Worm (Caenorhabditis elegans): ENCODE measurements around the gene D1044.7.

Gene D1044.7

ce11 chrIII:5546309-5546708 lies 37.7 kb upstream of the D1044.7 start:
- TF ChIP-seq cebp-1 (GFP tag; IDR thresholded peaks at IDR 0.05) (peak; percentile 61; the same call in 1 of the 2 replicates), cebp-1 (tag; optimal IDR thresholded peaks at IDR 0.05) (peak; percentile 92), ztf-22 (GFP tag; optimal IDR thresholded peaks at IDR 0.05) (no peak)

ce11 chrIII:5543727-5544345 lies 35.3 kb upstream of the D1044.7 start, which contains the start of gene D1044.1:
Gene D1044.1 (plus strand): TSS chrIII:5544295.
- TF ChIP-seq madf-6 (GFP tag; IDR thresholded peaks at IDR 0.05) (peak; percentile 77), madf-8 (GFP tag; conservative IDR thresholded peaks at IDR 0.05) (peak; percentile 44), F57A8.1 (GFP tag; optimal IDR thresholded peaks at IDR 0.05) (no peak), xnd-1 (tag; optimal IDR thresholded peaks at IDR 0.05) (peak; percentile 27), lsl-1 (GFP tag; optimal IDR thresholded peaks at IDR 0.05) (peak; percentile 87)

- TF ChIP-seq mxl-1 (tag; optimal IDR thresholded peaks at IDR 0.05), result no peak
- TF ChIP-seq mel-28 (tag; optimal IDR thresholded peaks at IDR 0.05; ENCODE audit: borderline replicate concordance), result no peak
- no peak for TF ChIP-seq ets-4 (GFP tag; optimal IDR thresholded peaks at IDR 0.05)
- TF ChIP-seq fkh-3 (tag; optimal IDR thresholded peaks at IDR 0.05), result no peak
- TF ChIP-seq madf-8 (GFP tag; conservative IDR thresholded peaks at IDR 0.05), result peak; percentile 49
- TF ChIP-seq ceh-91 (GFP tag; IDR thresholded peaks at IDR 0.05), result no peak
- no peak for TF ChIP-seq sdz-38 (tag; optimal IDR thresholded peaks at IDR 0.05)
- no peak for TF ChIP-seq rcor-1 (GFP tag; IDR thresholded peaks at IDR 0.05)
- peak; percentile 71 for TF ChIP-seq xnd-1 (tag; optimal IDR thresholded peaks at IDR 0.05)
- TF ChIP-seq lsl-1 (GFP tag; optimal IDR thresholded peaks at IDR 0.05), result peak; percentile 79
- no peak for TF ChIP-seq unc-130 (GFP tag; optimal IDR thresholded peaks at IDR 0.05)
- no peak for TF ChIP-seq ztf-26 (tag; optimal IDR thresholded peaks at IDR 0.05)
- no peak for TF ChIP-seq nhr-120 (GFP tag; IDR thresholded peaks at IDR 0.05)
- TF ChIP-seq hlh-12 (tag; optimal IDR thresholded peaks at IDR 0.05), result no peak
- TF ChIP-seq snpc-3.4 (tag; optimal IDR thresholded peaks at IDR 0.05), result no peak
- TF ChIP-seq F33H1.4 (GFP tag; IDR thresholded peaks at IDR 0.05), result peak; percentile 81
- TF ChIP-seq him-1 (tag; optimal IDR thresholded peaks at IDR 0.05), result no peak
- no peak for TF ChIP-seq hrde-1 (tag; optimal IDR thresholded peaks at IDR 0.05; ENCODE audit: borderline replicate concordance)
- no peak for TF ChIP-seq B0261.1 (tag; optimal IDR thresholded peaks at IDR 0.05)
- TF ChIP-seq F23B12.7 (tag; optimal IDR thresholded peaks at IDR 0.05; ENCODE audit: insufficient read depth), result no peak
- no peak for TF ChIP-seq mcd-1 (GFP tag; IDR thresholded peaks at IDR 0.05)
- TF ChIP-seq D2030.7 (GFP tag; IDR thresholded peaks at IDR 0.05), result no peak
- TF ChIP-seq egl-44 (GFP tag; IDR thresholded peaks at IDR 0.05), result no peak
- peak; percentile 8 for TF ChIP-seq nhr-80 (tag; optimal IDR thresholded peaks at IDR 0.05)
- no peak for TF ChIP-seq madf-3 (GFP tag; IDR thresholded peaks at IDR 0.05)
- peak; percentile 78 for TF ChIP-seq madf-6 (GFP tag; IDR thresholded peaks at IDR 0.05)
- TF ChIP-seq snpc-1.3 (tag; optimal IDR thresholded peaks at IDR 0.05; ENCODE audit: insufficient read depth), result peak; percentile 2
- no peak for TF ChIP-seq zfh-2 (GFP tag; conservative IDR thresholded peaks at IDR 0.05)
Measured at ce11 chrIII:5543050-5543449, 34.5 kb upstream of the D1044.7 start, which contains the start of gene D1044.6. Gene D1044.6 (minus strand): TSS chrIII:5543177.

- TF ChIP-seq pha-4 (tag; optimal IDR thresholded peaks at IDR 0.05) (no peak), F33H1.4 (GFP tag; IDR thresholded peaks at IDR 0.05) (0 out of 2 replicates have a peak, but pooled peaks have one; percentile 38), zfh-2 (GFP tag; conservative IDR thresholded peaks at IDR 0.05) (no peak), lin-54 (GFP tag; optimal IDR thresholded peaks at IDR 0.05) (no peak), fkh-3 (tag; optimal IDR thresholded peaks at IDR 0.05) (no peak), madf-6 (GFP tag; IDR thresholded peaks at IDR 0.05) (peak; percentile 79), F10E7.11 (tag; optimal IDR thresholded peaks at IDR 0.05) (no peak), F49E8.2 (tag; optimal IDR thresholded peaks at IDR 0.05; ENCODE audit: insufficient read depth) (peak; percentile 67), aptf-3 (GFP tag; IDR thresholded peaks at IDR 0.05) (no peak), ccch-3 (GFP tag; optimal IDR thresholded peaks at IDR 0.05) (no peak), rec-8 (tag; optimal IDR thresholded peaks at IDR 0.05) (no peak), ceh-58 (GFP tag; IDR thresholded peaks at IDR 0.05) (no peak), madf-8 (GFP tag; conservative IDR thresholded peaks at IDR 0.05) (0 out of 2 replicates have a peak, but pooled peaks have one; percentile 10), hsf-1 (GFP tag; IDR thresholded peaks at IDR 0.05) (no peak), efl-1 (GFP tag; optimal IDR thresholded peaks at IDR 0.05) (peak; percentile 80), akir-1 (GFP tag; optimal IDR thresholded peaks at IDR 0.05) (no peak), xnd-1 (tag; optimal IDR thresholded peaks at IDR 0.05) (peak; percentile 6)
Measured at ce11 chrIII:5541777-5542176, 33.2 kb upstream of the D1044.7 start.
